Worm (Caenorhabditis elegans) whole organism, early embryonic: ENCODE data around the gene rrp-1.

Source experiments
- B0310.2 ChIP-seq: sonication (generic microtip); optimal IDR thresholded peaks from 2 replicates; lab custom pipeline; 2016; ENCODE audit warnings: mild to moderate bottlenecking, missing genetic modification characterization, missing compliant biosample characterization
- F13C5.2 ChIP-seq: sonication (generic microtip); optimal IDR thresholded peaks from 2 replicates; lab custom pipeline; 2017; ENCODE audit warnings: mild to moderate bottlenecking, missing genetic modification characterization, inconsistent platforms, missing compliant biosample characterization
- ama-1 ChIP-seq: fragments of 150-350 bp; optimal IDR thresholded peaks from 2 replicates; lab custom pipeline; 2014
- ceh-13 ChIP-seq: fragments of 200-800 bp; sonication (Bioruptor generic); optimal IDR thresholded peaks from 2 replicates; lab custom pipeline; 2018; ENCODE audit warnings: mild to moderate bottlenecking, missing genetic modification characterization, missing compliant biosample characterization
- ceh-36 ChIP-seq: sonication (generic microtip); optimal IDR thresholded peaks from 2 replicates; lab custom pipeline; 2016; ENCODE audit warnings: missing genetic modification characterization, inconsistent platforms, missing compliant biosample characterization
- flt-1 ChIP-seq: fragments of 200-800 bp; sonication (Bioruptor generic); IDR thresholded peaks from 2 replicates; pipeline ENCODE4 v1.3.6; 2022; ENCODE audit warnings: missing genetic modification characterization, missing compliant biosample characterization
- hmbx-1 ChIP-seq: sonication (generic microtip); optimal IDR thresholded peaks from 2 replicates; lab custom pipeline; 2016; ENCODE audit warnings: mild to moderate bottlenecking, missing genetic modification characterization, missing compliant biosample characterization
- hnd-1 ChIP-seq: sonication (generic microtip); optimal IDR thresholded peaks from 2 replicates; lab custom pipeline; 2016; ENCODE audit warnings: missing genetic modification characterization, missing compliant biosample characterization
- pes-1 ChIP-seq: fragments of 200-800 bp; sonication (Bioruptor generic); IDR thresholded peaks from 2 replicates; pipeline ENCODE4 v1.3.6; 2022; ENCODE audit warnings: missing genetic modification reagents, missing genetic modification characterization, missing compliant biosample characterization
- tbx-11 ChIP-seq: fragments of 200-800 bp; sonication (Bioruptor generic); IDR thresholded peaks from 2 replicates; pipeline ENCODE4 v1.3.6; 2022; ENCODE audit warnings: missing genetic modification characterization, missing compliant biosample characterization

- no peak for TF ChIP-seq hnd-1
- no peak for TF ChIP-seq flt-1
- TF ChIP-seq tbx-11 (GFP tag; lab: Robert Waterston, UW) = no peak
- no peak for TF ChIP-seq ama-1 (lab: Kevin White, UChicago)
- no peak for TF ChIP-seq ceh-36 (tag; lab: Kevin White, UChicago)
- TF ChIP-seq hmbx-1 (tag; lab: Kevin White, UChicago) = no peak
- no peak for TF ChIP-seq pes-1 (GFP tag; lab: Robert Waterston, UW)
- no peak for TF ChIP-seq B0310.2 (tag; lab: Kevin White, UChicago)
- no peak for TF ChIP-seq F13C5.2 (tag; lab: Kevin White, UChicago)
- TF ChIP-seq ceh-13 = no peak
Observed at ce11 chrIV:10007758-10008157, 25.7 kb upstream of the rrp-1 start.
